Fruit fly (Drosophila melanogaster) whole organism, wandering third instar larva: ENCODE results near the gene CG31249.

Experiments
- Abd-B ChIP-seq: fragments of >200 bp; optimal IDR thresholded peaks from 2 replicates; lab custom pipeline; 2017; ENCODE audit warnings: missing biosample characterization, missing genetic modification characterization
- CG32264 ChIP-seq: fragments of 200-800 bp; sonication (Bioruptor generic); optimal IDR thresholded peaks from 2 replicates; lab custom pipeline; 2016; ENCODE audit warnings: missing biosample characterization, missing genetic modification characterization
- CG9705 ChIP-seq: fragments of 200-800 bp; sonication (Bioruptor generic); optimal IDR thresholded peaks from 2 replicates; lab custom pipeline; 2018; ENCODE audit warnings: missing biosample characterization, mild to moderate bottlenecking, missing genetic modification characterization
- CrebA ChIP-seq: fragments of 200-800 bp; sonication (Bioruptor generic); optimal IDR thresholded peaks from 2 replicates; lab custom pipeline; 2016; ENCODE audit warnings: missing biosample characterization, mild to moderate bottlenecking, missing genetic modification characterization, borderline replicate concordance
- Dfd ChIP-seq: fragments of >200 bp; optimal IDR thresholded peaks from 2 replicates; lab custom pipeline; 2017; ENCODE audit warnings: missing biosample characterization, missing genetic modification characterization
- Dif ChIP-seq: fragments of 200-275, 200-300 bp; sonication (Bioruptor generic); optimal IDR thresholded peaks from 2 replicates; lab custom pipeline; 2018; ENCODE audit warnings: missing biosample characterization, missing genetic modification characterization; ENCODE audit not compliant: partially characterized antibody
- GATAd ChIP-seq: sonication (Bioruptor generic); optimal IDR thresholded peaks from 2 replicates; lab custom pipeline; 2016; ENCODE audit warnings: missing biosample characterization, missing genetic modification characterization
- HLH106 ChIP-seq: fragments of 200-800 bp; optimal IDR thresholded peaks from 3 replicates; lab custom pipeline; 2019; ENCODE audit warnings: missing biosample characterization, mild to moderate bottlenecking, missing genetic modification characterization, moderate library complexity
- Hnf4 ChIP-seq: fragments of 200-800 bp; sonication (Bioruptor generic); optimal IDR thresholded peaks from 2 replicates; lab custom pipeline; 2016; ENCODE audit warnings: missing biosample characterization, mild to moderate bottlenecking, missing genetic modification characterization
- Hr78 ChIP-seq: fragments of >200 bp; optimal IDR thresholded peaks from 2 replicates; lab custom pipeline; 2017; ENCODE audit warnings: missing biosample characterization, missing genetic modification characterization
- Hr83 ChIP-seq: fragments of 200-300 bp; sonication (Bioruptor generic); optimal IDR thresholded peaks from 2 replicates; lab custom pipeline; 2016; ENCODE audit warnings: missing biosample characterization, mild to moderate bottlenecking, missing genetic modification characterization, moderate library complexity; ENCODE audit not compliant: poor library complexity, severe bottlenecking
- Jra ChIP-seq: sonication (Bioruptor generic); optimal IDR thresholded peaks from 2 replicates; lab custom pipeline; 2016; ENCODE audit warnings: missing biosample characterization, missing genetic modification characterization
- Mio ChIP-seq: sonication (Bioruptor generic); optimal IDR thresholded peaks from 2 replicates; lab custom pipeline; 2016; ENCODE audit warnings: missing biosample characterization, missing genetic modification characterization
- Myc ChIP-seq: fragments of >200 bp; optimal IDR thresholded peaks from 2 replicates; lab custom pipeline; 2017
- N ChIP-seq: fragments of >200 bp; optimal IDR thresholded peaks from 2 replicates; lab custom pipeline; 2018; ENCODE audit warnings: missing biosample characterization, missing external identifiers, missing genetic modification characterization
- OdsH ChIP-seq: fragments of 200-800 bp; sonication (Bioruptor generic); optimal IDR thresholded peaks from 2 replicates; lab custom pipeline; 2016; ENCODE audit warnings: missing biosample characterization, mild to moderate bottlenecking, missing genetic modification characterization
- Rel ChIP-seq, 2 experiments: fragments of 200-800 bp; sonication (Bioruptor generic) in 1 of 2; optimal IDR thresholded peaks; 2 replicates in 1 of 2; 3 replicates in 1 of 2; lab custom pipeline; 2016 to 2019; ENCODE audit warnings: mild to moderate bottlenecking in 2 of 2, missing biosample characterization in 2 of 2, missing genetic modification characterization in 2 of 2, moderate library complexity in 1 of 2
- Sp1 ChIP-seq: fragments of 200-800 bp; sonication (Bioruptor generic); optimal IDR thresholded peaks from 3 replicates; lab custom pipeline; 2019; ENCODE audit warnings: missing biosample characterization, mild to moderate bottlenecking, missing genetic modification characterization, moderate library complexity
- Vsx2 ChIP-seq: fragments of 200-300, 225-300 bp; sonication (Bioruptor generic); optimal IDR thresholded peaks from 2 replicates; lab custom pipeline; 2018; ENCODE audit warnings: missing biosample characterization, missing genetic modification characterization; ENCODE audit not compliant: partially characterized antibody
- br ChIP-seq: fragments of 200-800 bp; sonication (Bioruptor generic); optimal IDR thresholded peaks from 2 replicates; lab custom pipeline; 2016; ENCODE audit warnings: missing biosample characterization, missing genetic modification characterization
- brk ChIP-seq: fragments of 200-800 bp; sonication (Bioruptor generic); optimal IDR thresholded peaks from 2 replicates; lab custom pipeline; 2016; ENCODE audit warnings: missing biosample characterization, mild to moderate bottlenecking, missing genetic modification characterization
- dl ChIP-seq, 2 experiments: fragments of 175-275, 200-275 bp in 1 of 2; fragments of 200-275 bp in 1 of 2; sonication (Bioruptor generic); optimal IDR thresholded peaks; lab custom pipeline; 2018; ENCODE audit warnings: mild to moderate bottlenecking in 2 of 2, missing biosample characterization in 2 of 2, missing genetic modification characterization in 2 of 2, moderate library complexity in 2 of 2; ENCODE audit not compliant: partially characterized antibody in 2 of 2, insufficient read depth in 1 of 2
- dmrt93B ChIP-seq: fragments of 200-800 bp; sonication (Bioruptor generic); optimal IDR thresholded peaks from 2 replicates; lab custom pipeline; 2018; ENCODE audit warnings: missing biosample characterization, mild to moderate bottlenecking, missing genetic modification characterization
- dsf ChIP-seq: sonication (Bioruptor generic); optimal IDR thresholded peaks from 2 replicates; lab custom pipeline; 2016; ENCODE audit warnings: missing biosample characterization, missing genetic modification characterization, borderline replicate concordance
- ey ChIP-seq: fragments of 200-800 bp; sonication (Bioruptor generic); optimal IDR thresholded peaks from 2 replicates; lab custom pipeline; 2016; ENCODE audit warnings: missing biosample characterization, missing genetic modification characterization
- foxo ChIP-seq, 2 experiments: fragments of 200-800 bp; sonication (Bioruptor generic); optimal IDR thresholded peaks; 2 replicates in 1 of 2; 3 replicates in 1 of 2; lab custom pipeline; 2016 to 2017; ENCODE audit warnings: missing biosample characterization in 2 of 2, missing genetic modification characterization in 2 of 2
- fru ChIP-seq: fragments of 200-800 bp; sonication (Bioruptor generic); optimal IDR thresholded peaks from 3 replicates; lab custom pipeline; 2016; ENCODE audit warnings: missing biosample characterization, mild to moderate bottlenecking, missing genetic modification characterization
- h ChIP-seq: fragments of 200-800 bp; sonication (Bioruptor generic); optimal IDR thresholded peaks from 3 replicates; lab custom pipeline; 2016; ENCODE audit warnings: missing biosample characterization, mild to moderate bottlenecking, missing genetic modification characterization
- jim ChIP-seq: fragments of 175-275, 200-325 bp; sonication (Bioruptor generic); optimal IDR thresholded peaks from 2 replicates; lab custom pipeline; 2016; ENCODE audit warnings: missing biosample characterization, mild to moderate bottlenecking, missing genetic modification characterization
- lola ChIP-seq: fragments of >200 bp; optimal IDR thresholded peaks from 2 replicates; lab custom pipeline; 2017; ENCODE audit warnings: missing biosample characterization, missing genetic modification characterization
- pan ChIP-seq: fragments of >200 bp; optimal IDR thresholded peaks from 2 replicates; lab custom pipeline; 2017
- psq ChIP-seq: fragments of 200-800 bp; sonication (Bioruptor generic); optimal IDR thresholded peaks from 3 replicates; lab custom pipeline; 2017; ENCODE audit warnings: missing biosample characterization, mild to moderate bottlenecking, missing genetic modification characterization, moderate library complexity
- rgr ChIP-seq: fragments of 200-800 bp; sonication (Bioruptor generic); optimal IDR thresholded peaks from 3 replicates; lab custom pipeline; 2016; ENCODE audit warnings: missing biosample characterization, mild to moderate bottlenecking, missing genetic modification characterization
- sage ChIP-seq: fragments of 200-800 bp; sonication (Bioruptor generic); optimal IDR thresholded peaks from 2 replicates; lab custom pipeline; 2016; ENCODE audit warnings: missing biosample characterization, mild to moderate bottlenecking, missing genetic modification characterization
- sv ChIP-seq: fragments of 200-800 bp; sonication (Bioruptor generic); optimal IDR thresholded peaks from 3 replicates; lab custom pipeline; 2016; ENCODE audit warnings: missing biosample characterization, missing genetic modification characterization
- tai ChIP-seq: sonication (Bioruptor generic); optimal IDR thresholded peaks from 2 replicates; lab custom pipeline; 2016; ENCODE audit warnings: missing biosample characterization, missing genetic modification characterization
- usp ChIP-seq: fragments of >200 bp; optimal IDR thresholded peaks from 2 replicates; lab custom pipeline; 2017; ENCODE audit warnings: missing biosample characterization, missing genetic modification characterization
- woc ChIP-seq: sonication (Bioruptor generic); optimal IDR thresholded peaks from 2 replicates; lab custom pipeline; 2016; ENCODE audit warnings: missing biosample characterization, mild to moderate bottlenecking, missing genetic modification characterization

CG31249 gene

dm6 chr3R:17705140-17705539 lies 18.3 kb upstream of the CG31249 start:
- no peak for TF ChIP-seq h (GFP tag; lab: Kevin White, UChicago)
- no peak for TF ChIP-seq Rel (GFP tag; optimal IDR thresholded peaks at IDR 0.05; lab: Kevin White, UChicago)
- TF ChIP-seq Rel (tag; optimal IDR thresholded peaks at IDR 0.05; lab: Kevin White, UChicago), result peak; percentile 93
- TF ChIP-seq Abd-B (GFP tag; lab: Kevin White, UChicago), result no peak
- no peak for TF ChIP-seq OdsH (GFP tag; lab: Kevin White, UChicago)
- TF ChIP-seq Jra (GFP tag; lab: Kevin White, UChicago), result no peak
- no peak for TF ChIP-seq ey (GFP tag; lab: Kevin White, UChicago)
- TF ChIP-seq Myc (lab: Kevin White, UChicago), result no peak

dm6 chr3R:17704538-17704854 lies 17.6 kb upstream of the CG31249 start:
- no peak for TF ChIP-seq usp (GFP tag; lab: Kevin White, UChicago)
- TF ChIP-seq GATAd (GFP tag; lab: Kevin White, UChicago), result no peak
- no peak for TF ChIP-seq Dfd (GFP tag; lab: Kevin White, UChicago)
- no peak for TF ChIP-seq Vsx2 (GFP tag; lab: Kevin White, UChicago)
- TF ChIP-seq CG32264 (GFP tag; lab: Kevin White, UChicago), result no peak
- no peak for TF ChIP-seq CrebA (GFP tag; lab: Kevin White, UChicago)
- no peak for TF ChIP-seq Hnf4 (GFP tag; lab: Kevin White, UChicago)
- no peak for TF ChIP-seq psq (GFP tag; lab: Kevin White, UChicago)
- TF ChIP-seq Jra (GFP tag; lab: Kevin White, UChicago), result no peak
- no peak for TF ChIP-seq lola (GFP tag; lab: Kevin White, UChicago)
- peak; percentile 54 for TF ChIP-seq fru (GFP tag; lab: Kevin White, UChicago)
- TF ChIP-seq Mio (GFP tag; lab: Kevin White, UChicago), result no peak
- TF ChIP-seq Rel (GFP tag; optimal IDR thresholded peaks at IDR 0.05; lab: Kevin White, UChicago), result no peak
- TF ChIP-seq Rel (tag; optimal IDR thresholded peaks at IDR 0.05; lab: Kevin White, UChicago), result peak; percentile 41
- no peak for TF ChIP-seq HLH106
- TF ChIP-seq tai (GFP tag; lab: Kevin White, UChicago), result no peak
- no peak for TF ChIP-seq woc (GFP tag; lab: Kevin White, UChicago)
- peak in 1 of 2 experiments; percentile 14 for TF ChIP-seq dl (GFP tag; optimal IDR thresholded peaks at IDR 0.05; lab: Kevin White, UChicago; ENCODE audit: insufficient read depth in 1 of 2, partially characterized antibody in 2 of 2)
- no peak for TF ChIP-seq N (GFP tag; lab: Kevin White, UChicago)
- TF ChIP-seq sage (GFP tag; lab: Kevin White, UChicago), result no peak
- no peak for TF ChIP-seq pan (lab: Kevin White, UChicago)

- TF ChIP-seq brk (GFP tag; lab: Kevin White, UChicago), result peak; percentile 99
- peak; percentile 99 for TF ChIP-seq dmrt93B (GFP tag; lab: Kevin White, UChicago)
- peak; percentile 99 to 100 for TF ChIP-seq foxo (GFP tag; optimal IDR thresholded peaks at IDR 0.05; lab: Kevin White, UChicago)
- TF ChIP-seq Hr78, result no peak
- TF ChIP-seq lola (GFP tag; lab: Kevin White, UChicago), result no peak
- peak; percentile 76 for TF ChIP-seq jim
- TF ChIP-seq Hr83 (GFP tag; lab: Kevin White, UChicago), result peak; percentile 99
- no peak for TF ChIP-seq pan (lab: Kevin White, UChicago)
- TF ChIP-seq CrebA (GFP tag; lab: Kevin White, UChicago), result peak; percentile 98
- TF ChIP-seq Hnf4 (GFP tag; lab: Kevin White, UChicago), result peak; percentile 100
- TF ChIP-seq Abd-B (GFP tag; lab: Kevin White, UChicago), result no peak
- no peak for TF ChIP-seq N (GFP tag; lab: Kevin White, UChicago)
- peak; percentile 100 for TF ChIP-seq h (GFP tag; lab: Kevin White, UChicago)
- no peak for TF ChIP-seq Vsx2 (GFP tag; lab: Kevin White, UChicago)
- peak; percentile 99 for TF ChIP-seq sage (GFP tag; lab: Kevin White, UChicago)
- no peak for TF ChIP-seq Myc (lab: Kevin White, UChicago)
- peak; percentile 38 for TF ChIP-seq usp (GFP tag; lab: Kevin White, UChicago)
- peak; percentile 99 for TF ChIP-seq woc (GFP tag; lab: Kevin White, UChicago)
- TF ChIP-seq rgr (GFP tag; lab: Kevin White, UChicago), result peak; percentile 100
- peak; percentile 100 for TF ChIP-seq br (GFP tag; lab: Kevin White, UChicago)
- TF ChIP-seq sv (GFP tag; lab: Kevin White, UChicago), result peak; percentile 99
- TF ChIP-seq GATAd (GFP tag; lab: Kevin White, UChicago), result peak; percentile 98
- peak; percentile 96 for TF ChIP-seq Mio (GFP tag; lab: Kevin White, UChicago)
- peak; percentile 100 for TF ChIP-seq CG32264 (GFP tag; lab: Kevin White, UChicago)
- TF ChIP-seq dsf, result peak; percentile 98
- peak; percentile 99 for TF ChIP-seq HLH106
- TF ChIP-seq tai (GFP tag; lab: Kevin White, UChicago), result peak; percentile 99
- peak; percentile 96 for TF ChIP-seq CG9705 (GFP tag; lab: Kevin White, UChicago)
- peak; percentile 100 for TF ChIP-seq OdsH (GFP tag; lab: Kevin White, UChicago)
- peak; percentile 100 for TF ChIP-seq ey (GFP tag; lab: Kevin White, UChicago)
- peak; percentile 9 for TF ChIP-seq Dif (GFP tag; lab: Kevin White, UChicago)
- peak; percentile 99 for TF ChIP-seq psq (GFP tag; lab: Kevin White, UChicago)
- TF ChIP-seq fru (GFP tag; lab: Kevin White, UChicago), result peak; percentile 100
- no peak for TF ChIP-seq dl (GFP tag; optimal IDR thresholded peaks at IDR 0.05; lab: Kevin White, UChicago; ENCODE audit: insufficient read depth in 1 of 2, partially characterized antibody in 2 of 2)
- TF ChIP-seq Jra (GFP tag; lab: Kevin White, UChicago), result peak; percentile 99
- peak; percentile 95 for TF ChIP-seq Dfd (GFP tag; lab: Kevin White, UChicago)
- TF ChIP-seq Rel (GFP tag; optimal IDR thresholded peaks at IDR 0.05; lab: Kevin White, UChicago), result peak; percentile 99
- peak; percentile 89 for TF ChIP-seq Rel (tag; optimal IDR thresholded peaks at IDR 0.05; lab: Kevin White, UChicago)
- peak; percentile 100 for TF ChIP-seq Sp1 (GFP tag; lab: Kevin White, UChicago)
Measured at dm6 chr3R:17703691-17704537, 17.0 kb upstream of the CG31249 start.
